Fruit fly (Drosophila melanogaster) whole organism, wandering third instar larva: ENCODE results near the gene SIFaR.
A peak's percentile ranks its signal among the peaks of the same experiment; 100 is the strongest.

Experiments
- Dfd ChIP-seq: fragments of >200 bp; optimal IDR thresholded peaks from 2 replicates; lab custom pipeline; 2017; ENCODE audit warnings: missing biosample characterization, missing genetic modification characterization
- HLH106 ChIP-seq: fragments of 200-800 bp; optimal IDR thresholded peaks from 3 replicates; lab custom pipeline; 2019; ENCODE audit warnings: missing biosample characterization, mild to moderate bottlenecking, missing genetic modification characterization, moderate library complexity
- Hr78 ChIP-seq: fragments of >200 bp; optimal IDR thresholded peaks from 2 replicates; lab custom pipeline; 2017; ENCODE audit warnings: missing biosample characterization, missing genetic modification characterization
- Hr83 ChIP-seq: fragments of 200-300 bp; sonication (Bioruptor generic); optimal IDR thresholded peaks from 2 replicates; lab custom pipeline; 2016; ENCODE audit warnings: missing biosample characterization, mild to moderate bottlenecking, missing genetic modification characterization, moderate library complexity; ENCODE audit not compliant: poor library complexity, severe bottlenecking
- Myc ChIP-seq: fragments of >200 bp; optimal IDR thresholded peaks from 2 replicates; lab custom pipeline; 2017
- dmrt93B ChIP-seq: fragments of 200-800 bp; sonication (Bioruptor generic); optimal IDR thresholded peaks from 2 replicates; lab custom pipeline; 2018; ENCODE audit warnings: missing biosample characterization, mild to moderate bottlenecking, missing genetic modification characterization
- ey ChIP-seq: fragments of 200-800 bp; sonication (Bioruptor generic); optimal IDR thresholded peaks from 2 replicates; lab custom pipeline; 2016; ENCODE audit warnings: missing biosample characterization, missing genetic modification characterization
- h ChIP-seq: fragments of 200-800 bp; sonication (Bioruptor generic); optimal IDR thresholded peaks from 3 replicates; lab custom pipeline; 2016; ENCODE audit warnings: missing biosample characterization, mild to moderate bottlenecking, missing genetic modification characterization
- lola ChIP-seq: fragments of >200 bp; optimal IDR thresholded peaks from 2 replicates; lab custom pipeline; 2017; ENCODE audit warnings: missing biosample characterization, missing genetic modification characterization
- pan ChIP-seq: fragments of >200 bp; optimal IDR thresholded peaks from 2 replicates; lab custom pipeline; 2017
- sv ChIP-seq: fragments of 200-800 bp; sonication (Bioruptor generic); optimal IDR thresholded peaks from 3 replicates; lab custom pipeline; 2016; ENCODE audit warnings: missing biosample characterization, missing genetic modification characterization
- usp ChIP-seq: fragments of >200 bp; optimal IDR thresholded peaks from 2 replicates; lab custom pipeline; 2017; ENCODE audit warnings: missing biosample characterization, missing genetic modification characterization
- woc ChIP-seq: sonication (Bioruptor generic); optimal IDR thresholded peaks from 2 replicates; lab custom pipeline; 2016; ENCODE audit warnings: missing biosample characterization, mild to moderate bottlenecking, missing genetic modification characterization

DNA sequence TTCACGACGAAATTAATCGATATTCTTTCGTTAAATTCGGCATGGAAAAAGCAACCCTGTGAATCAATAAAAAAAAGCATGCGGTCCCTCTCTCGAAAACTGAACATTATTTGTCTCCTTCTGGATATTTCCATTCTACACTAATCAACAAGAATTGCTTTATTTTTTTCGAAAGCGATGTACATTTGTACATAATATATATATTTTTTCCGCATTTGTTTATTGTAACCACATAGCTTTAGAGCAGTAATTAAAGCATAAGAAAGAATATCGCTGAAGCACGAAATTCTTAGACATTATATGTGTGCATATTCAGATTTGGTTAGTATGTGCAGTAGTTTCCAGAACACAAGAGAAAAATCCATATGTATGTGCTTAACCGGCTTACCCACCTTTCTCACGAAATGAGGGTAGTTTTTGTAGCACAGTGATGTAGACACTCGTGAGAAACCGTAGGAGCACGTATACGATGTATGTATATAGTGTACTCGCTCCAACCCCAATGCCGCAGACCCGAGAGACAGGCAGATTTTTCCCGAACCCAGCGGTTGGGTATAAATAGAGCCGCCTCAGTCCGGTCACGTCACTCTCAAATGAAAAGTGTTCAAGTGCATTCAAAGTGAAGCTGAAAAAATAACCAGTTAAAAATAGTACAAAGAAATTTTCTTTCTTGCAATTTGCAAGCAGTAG lies 2.4 kb upstream of the SIFaR start:
- TF ChIP-seq dmrt93B (GFP tag; lab: Kevin White, UChicago) (peak; percentile 83), HLH106 (peak; percentile 92), Hr78 (GFP tag; lab: Kevin White, UChicago) (no peak), Dfd (GFP tag; lab: Kevin White, UChicago) (no peak), usp (GFP tag; lab: Kevin White, UChicago) (no peak), lola (GFP tag; lab: Kevin White, UChicago) (no peak), pan (lab: Kevin White, UChicago) (no peak), ey (GFP tag; lab: Kevin White, UChicago) (peak; percentile 89), woc (GFP tag; lab: Kevin White, UChicago) (peak; percentile 90), Myc (lab: Kevin White, UChicago) (peak; percentile 24), Hr83 (GFP tag; lab: Kevin White, UChicago) (peak; percentile 93), h (GFP tag; lab: Kevin White, UChicago) (peak; percentile 94), sv (GFP tag; lab: Kevin White, UChicago) (peak; percentile 75)
